Fruit fly (Drosophila melanogaster) ovary, adult (tissue): ENCODE data around the gene Krn.

Experiments
- CG17801 ChIP-seq: fragments of 200-800 bp; optimal IDR thresholded peaks from 2 replicates; lab custom pipeline; 2019; ENCODE audit warnings: missing biosample characterization, mild to moderate bottlenecking, missing genetic modification characterization, moderate library complexity; ENCODE audit not compliant: partially characterized antibody

Gene Krn

dm6 chr3L:17656716-17657395, 2.8 kb upstream of the Krn start:
- no peak for TF ChIP-seq CG17801

dm6 chr3L:17655837-17656308, 1.8 kb upstream of the Krn start:
- TF ChIP-seq CG17801 = no peak

- TF ChIP-seq CG17801 = no peak
These were observed 579 bp upstream of the Krn start for dm6 chr3L:17654668-17655050.

- TF ChIP-seq CG17801 = no peak
These were observed 991 bp downstream of the Krn start for dm6 chr3L:17652878-17653700.

dm6 chr3L:17651717-17652651, 2.1 kb downstream of the Krn start:
- TF ChIP-seq CG17801 = no peak

- TF ChIP-seq CG17801 = no peak
These were observed 6.5 kb downstream of the Krn start for dm6 chr3L:17647543-17647942.

- no peak for TF ChIP-seq CG17801
These were observed 7.4 kb downstream of the Krn start, which contains the start of gene CG43085 for dm6 chr3L:17646637-17647036. TSS of gene CG43085 (minus strand) at chr3L:17646737.

- peak; percentile 59 for TF ChIP-seq CG17801
These were observed 9.2 kb downstream of the Krn start, which contains the start of gene Pep for dm6 chr3L:17644906-17645244. TSS of gene Pep (minus strand) at chr3L:17645036.

dm6 chr3L:17643985-17644905, 9.8 kb downstream of the Krn start:
- peak; percentile 12 for TF ChIP-seq CG17801

dm6 chr3L:17642017-17642416, 12.1 kb downstream of the Krn start:
- TF ChIP-seq CG17801 = no peak

- TF ChIP-seq CG17801 = no peak
These were observed 15.4 kb downstream of the Krn start for dm6 chr3L:17638649-17639048.

dm6 chr3L:17637809-17638208, 16.3 kb downstream of the Krn start:
- no peak for TF ChIP-seq CG17801

dm6 chr3L:17633142-17633541, 20.9 kb downstream of the Krn start, which contains the start of gene CG7497:
TSS of gene CG7497 (plus strand) at chr3L:17633449.
- TF ChIP-seq CG17801 = no peak

- no peak for TF ChIP-seq CG17801
These were observed 22.8 kb downstream of the Krn start for dm6 chr3L:17631247-17631646.

dm6 chr3L:17625574-17626128, 28.4 kb downstream of the Krn start:
- TF ChIP-seq CG17801 = no peak
